Worm (Caenorhabditis elegans) whole organism, L4 larva: ENCODE data around the gene ccep-97.

ENCODE experiments used
- ZK546.5 ChIP-seq, 2 experiments: sonication (generic microtip); optimal IDR thresholded peaks; 2 replicates each; lab custom pipeline; 2017; ENCODE audit warnings: missing biosample characterization in 2 of 2, missing genetic modification characterization in 2 of 2
- arid-1 ChIP-seq: fragments of 200-800 bp; sonication (Bioruptor generic); conservative IDR thresholded peaks from 2 replicates; pipeline ENCODE4 v1.3.6; 2022; ENCODE audit warnings: missing genetic modification reagents, missing genetic modification characterization, missing compliant biosample characterization
- dve-1 ChIP-seq: sonication (generic microtip); optimal IDR thresholded peaks from 2 replicates; lab custom pipeline; 2017; ENCODE audit warnings: antibody characterized with exemption, mild to moderate bottlenecking, missing genetic modification characterization, missing compliant biosample characterization; ENCODE audit not compliant: insufficient read depth
- hlh-11 ChIP-seq: fragments of 200-800 bp; sonication (Bioruptor generic); optimal IDR thresholded peaks from 2 replicates; lab custom pipeline; 2018; ENCODE audit warnings: mild to moderate bottlenecking, missing genetic modification characterization, missing compliant biosample characterization
- snpc-1.2 ChIP-seq: fragments of 200-800 bp; sonication (Bioruptor generic); IDR thresholded peaks from 2 replicates; pipeline ENCODE4 v1.3.6; 2022; ENCODE audit warnings: missing genetic modification reagents, missing genetic modification characterization, missing compliant biosample characterization
- snpc-4 ChIP-seq: fragments of 150-350 bp; optimal IDR thresholded peaks from 2 replicates; lab custom pipeline; 2014; ENCODE audit warnings: missing biosample characterization, missing genetic modification characterization
- unc-39 ChIP-seq: sonication (generic microtip); optimal IDR thresholded peaks from 2 replicates; lab custom pipeline; 2017; ENCODE audit warnings: missing biosample characterization, missing genetic modification characterization
- unc-62 ChIP-seq, 3 experiments: fragments of 150-350 bp in 1 of 3; sonication (generic microtip); optimal IDR thresholded peaks in 2 of 3; peaks in 1 of 3; 1 replicate in 1 of 3; 2 replicates in 2 of 3; lab custom pipeline; 2014 to 2017; ENCODE audit warnings: missing biosample characterization in 3 of 3, missing genetic modification characterization in 3 of 3, missing genetic modification reagents in 3 of 3, missing genotype in 1 of 3
- zfp-2 ChIP-seq: sonication (generic microtip); optimal IDR thresholded peaks from 2 replicates; lab custom pipeline; 2016; ENCODE audit warnings: mild to moderate bottlenecking, missing genetic modification characterization, missing compliant biosample characterization
- ztf-11 ChIP-seq: fragments of 150-350 bp; optimal IDR thresholded peaks from 2 replicates; lab custom pipeline; 2014; ENCODE audit warnings: missing biosample characterization, missing genetic modification characterization

DNA sequence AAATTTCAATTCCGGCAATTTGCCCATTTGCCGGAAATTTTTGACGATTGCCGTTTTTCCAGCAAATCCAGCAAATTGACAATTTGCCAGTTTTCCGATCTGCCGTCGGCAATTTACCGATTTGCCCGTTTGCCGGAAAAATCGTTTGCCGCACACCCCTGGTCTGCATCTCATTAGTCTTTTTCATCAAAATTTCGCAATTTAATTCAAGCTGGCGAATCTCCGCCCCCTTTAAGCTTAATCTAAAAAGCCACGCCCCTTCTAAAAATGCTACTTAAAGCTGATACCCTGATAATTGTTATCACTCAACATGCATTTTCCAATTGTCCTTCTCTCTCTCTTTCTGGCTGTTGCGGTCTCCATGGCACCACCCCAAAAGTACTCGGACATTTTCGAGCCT is 35.1 kb downstream of the ccep-97 start, which contains the start of gene Y60C6A.1:
- TF ChIP-seq dve-1 (tag; lab: Kevin White, UChicago), result no peak
- TF ChIP-seq arid-1 (GFP tag; lab: Robert Waterston, UW), result no peak
- TF ChIP-seq ztf-11 (tag; lab: Kevin White, UChicago), result no peak
- no peak for TF ChIP-seq snpc-4 (tag; lab: Kevin White, UChicago)
- no peak for TF ChIP-seq snpc-1.2 (GFP tag; lab: Robert Waterston, UW)
- no peak for TF ChIP-seq ZK546.5 (tag; optimal IDR thresholded peaks at IDR 0.05; lab: Kevin White, UChicago)
- TF ChIP-seq zfp-2 (tag; lab: Kevin White, UChicago), result no peak
- no peak for TF ChIP-seq hlh-11 (tag; lab: Kevin White, UChicago)
- no peak for TF ChIP-seq unc-39 (tag; lab: Kevin White, UChicago)
- TF ChIP-seq unc-62 (GFP tag; optimal IDR thresholded peaks at IDR 0.05 in 1 of 2; lab: Kevin White, UChicago), result no peak
- TF ChIP-seq unc-62 (tag; optimal IDR thresholded peaks at IDR 0.05; lab: Kevin White, UChicago), result no peak
